Worm (Caenorhabditis elegans) whole organism, young adult: Measurements from ENCODE around the gene cal-4.

Source experiments
- F39B2.1 ChIP-seq: fragments of 200-800 bp; sonication (Bioruptor generic); IDR thresholded peaks from 2 replicates; pipeline ENCODE4 v1.3.6; 2022; ENCODE audit warnings: missing genetic modification reagents, missing genetic modification characterization, missing compliant biosample characterization
- ets-4 ChIP-seq: fragments of 200-800 bp; sonication (Bioruptor generic); optimal IDR thresholded peaks from 2 replicates; lab custom pipeline; 2018; ENCODE audit warnings: mild to moderate bottlenecking, missing genetic modification characterization, missing compliant biosample characterization
- lin-26 ChIP-seq: fragments of 200-800 bp; sonication (Bioruptor generic); IDR thresholded peaks from 2 replicates; pipeline ENCODE4 v1.3.6; 2022; ENCODE audit warnings: missing genetic modification reagents, missing genetic modification characterization, missing compliant biosample characterization
- snpc-1.3 ChIP-seq: sonication (generic microtip); optimal IDR thresholded peaks from 2 replicates; lab custom pipeline; 2017; ENCODE audit warnings: missing genetic modification characterization, mild to moderate bottlenecking, missing compliant biosample characterization, antibody characterized with exemption, moderate library complexity, missing genotype, missing genetic modification reagents; ENCODE audit not compliant: insufficient read depth
- ztf-25 ChIP-seq: fragments of 200-800 bp; sonication (Bioruptor generic); IDR thresholded peaks from 2 replicates; pipeline ENCODE4 v1.3.6; 2022; ENCODE audit warnings: missing genetic modification reagents, missing genetic modification characterization, missing compliant biosample characterization

- TF ChIP-seq ztf-25 (GFP tag; lab: Robert Waterston, UW) (no peak), snpc-1.3 (tag; lab: Kevin White, UChicago) (no peak), F39B2.1 (GFP tag; lab: Robert Waterston, UW) (no peak), lin-26 (no peak), ets-4 (GFP tag; lab: Kevin White, UChicago) (no peak)
Observed at ce11 chrIV:10577600-10577999, 56.4 kb downstream of the cal-4 start.
